In genomic region chr2L:14588615-14589247, dm6 we compare ENCODE assay signal across 1 fruit fly cellular context.
TF ChIP-seq lines count a peak whose summit lies in the region.

No protein-coding gene starts in this region.

TF ChIP-seq in whole organism, embryonic, 481 proteins besides CTCF, POLR2A, EP300 and RAD21 (continued from another document):
- TF ChIP-seq NFAT (GFP tag; IDR thresholded peaks at IDR 0.05; lab: Robert Waterston, UW): no peak
- no peak for TF ChIP-seq trh (GFP tag; optimal IDR thresholded peaks at IDR 0.05; lab: Kevin White, UChicago)
- TF ChIP-seq zfh2 (GFP tag; optimal IDR thresholded peaks at IDR 0.05; lab: Kevin White, UChicago): no peak
- no peak for TF ChIP-seq Spps (tag; optimal IDR thresholded peaks at IDR 0.05; lab: Kevin White, UChicago)
- no peak for TF ChIP-seq z (GFP tag; IDR thresholded peaks at IDR 0.05; lab: Robert Waterston, UW)
